Fruit fly (Drosophila melanogaster) whole organism, prepupa: ENCODE results near the gene Exn.

Experiments used
- CG11902 ChIP-seq: fragments of 200-800 bp; sonication (Bioruptor generic); optimal IDR thresholded peaks from 3 replicates; lab custom pipeline; 2016; ENCODE audit warnings: missing biosample characterization, missing genetic modification characterization
- CG34406 ChIP-seq: fragments of 200-800 bp; sonication (Bioruptor generic); optimal IDR thresholded peaks from 3 replicates; lab custom pipeline; 2016; ENCODE audit warnings: missing biosample characterization, missing genetic modification characterization
- CG6163 ChIP-seq: fragments of 200-800 bp; sonication (Bioruptor generic); IDR thresholded peaks from 3 replicates; pipeline ENCODE4 v1.3.6; 2022; ENCODE audit warnings: missing biosample characterization, missing genetic modification characterization
- Hr4 ChIP-seq: fragments of 200-800 bp; sonication (Bioruptor generic); optimal IDR thresholded peaks from 3 replicates; lab custom pipeline; 2016; ENCODE audit warnings: missing biosample characterization, missing genetic modification characterization
- OdsH ChIP-seq: fragments of 200-800 bp; sonication (Bioruptor generic); optimal IDR thresholded peaks from 3 replicates; lab custom pipeline; 2016; ENCODE audit warnings: missing biosample characterization, missing genetic modification characterization
- topi ChIP-seq: fragments of 200-800 bp; sonication (Bioruptor generic); optimal IDR thresholded peaks from 3 replicates; lab custom pipeline; 2016; ENCODE audit warnings: missing biosample characterization, missing genetic modification characterization

DNA sequence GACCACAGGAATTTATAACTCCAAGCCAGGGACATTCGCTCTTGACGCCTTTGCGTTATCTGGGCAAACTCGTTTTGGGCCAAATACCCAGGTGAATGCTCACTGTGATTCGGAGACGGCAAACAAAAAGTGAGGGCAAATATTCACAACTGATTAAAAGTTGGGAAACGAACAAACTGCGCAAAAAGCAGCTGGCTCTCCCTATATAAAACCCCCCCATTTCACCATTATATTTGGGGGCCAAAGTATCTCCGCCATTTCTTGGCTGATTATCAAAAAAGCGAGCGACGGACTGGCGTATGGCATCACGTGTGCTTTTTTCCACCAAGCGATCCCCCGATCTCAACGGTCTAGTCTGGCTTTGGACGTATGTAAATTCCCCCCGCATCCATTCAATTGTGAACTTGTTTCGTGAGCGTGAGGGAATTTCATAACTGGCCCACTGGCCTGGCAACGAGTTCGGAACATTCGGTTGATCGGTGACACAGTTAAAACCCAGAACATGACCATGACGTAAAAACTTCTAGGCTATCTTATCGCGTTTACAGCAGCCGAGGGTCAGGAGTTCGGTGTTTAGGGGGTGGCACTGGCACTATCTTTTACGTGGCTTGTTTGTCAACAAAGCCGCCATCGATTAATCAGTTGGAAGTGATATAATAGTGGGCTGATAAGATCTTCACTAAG, 11.3 kb upstream of the Exn start:
- TF ChIP-seq CG11902 = no peak
- no peak for TF ChIP-seq OdsH (GFP tag; lab: Kevin White, UChicago)
- TF ChIP-seq CG6163 = no peak
- no peak for TF ChIP-seq Hr4 (GFP tag; lab: Kevin White, UChicago)
- TF ChIP-seq topi = no peak
- no peak for TF ChIP-seq CG34406 (GFP tag; lab: Kevin White, UChicago)
